Fruit fly (Drosophila melanogaster): Measurements from ENCODE around the gene CG43235.

The CG43235 gene

DNA sequence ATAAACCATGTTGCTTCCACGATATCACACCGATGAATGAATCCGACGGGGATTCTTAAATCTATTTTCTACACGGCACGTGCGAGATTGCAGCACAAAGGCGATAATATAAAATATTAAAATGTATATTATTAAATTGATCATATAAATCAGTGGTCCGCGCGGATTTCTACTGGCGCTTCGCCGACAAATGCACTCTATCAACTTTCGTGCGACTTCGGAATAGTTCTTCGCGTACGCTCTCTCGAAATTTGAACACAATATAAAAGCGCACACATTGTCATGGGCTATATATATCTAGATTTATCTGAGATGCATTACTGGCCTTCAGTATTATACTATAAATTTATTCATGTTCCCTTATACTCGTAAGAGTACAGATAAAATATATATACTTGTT is 23.7 kb downstream of the CG43235 start, which contains the start of gene CG33296:
Gene CG33296, minus strand, starts transcription at position 101 of the 400 bp plus-strand sequence.
- TF ChIP-seq CG8944 (GFP tag; optimal IDR thresholded peaks at IDR 0.05) (no peak), CG32532 (GFP tag; IDR thresholded peaks at IDR 0.05) (no peak), zfh2 (GFP tag; optimal IDR thresholded peaks at IDR 0.05) (no peak), CG7357 (GFP tag; IDR thresholded peaks at IDR 0.05) (no peak), tio (GFP tag; optimal IDR thresholded peaks at IDR 0.05) (no peak), NC2β (GFP tag; optimal IDR thresholded peaks at IDR 0.05) (no peak), CG10979 (tag; optimal IDR thresholded peaks at IDR 0.05) (no peak), gsb (GFP tag; IDR thresholded peaks at IDR 0.05) (no peak), mam (GFP tag; optimal IDR thresholded peaks at IDR 0.05) (no peak), jumu (GFP tag; optimal IDR thresholded peaks at IDR 0.05) (no peak), CG32772 (GFP tag; IDR thresholded peaks at IDR 0.05) (no peak), tgo (GFP tag; IDR thresholded peaks at IDR 0.05) (no peak), CG7839 (tag; optimal IDR thresholded peaks at IDR 0.05) (no peak), nerfin-2 (GFP tag; IDR thresholded peaks at IDR 0.05; ENCODE audit: partially characterized antibody) (no peak), MBD-R2 (GFP tag; IDR thresholded peaks at IDR 0.05) (no peak), CG6175 (GFP tag; IDR thresholded peaks at IDR 0.05) (no peak), Dad (GFP tag; optimal IDR thresholded peaks at IDR 0.05) (no peak), B-H2 (GFP tag; optimal IDR thresholded peaks at IDR 0.05) (no peak)

DNA sequence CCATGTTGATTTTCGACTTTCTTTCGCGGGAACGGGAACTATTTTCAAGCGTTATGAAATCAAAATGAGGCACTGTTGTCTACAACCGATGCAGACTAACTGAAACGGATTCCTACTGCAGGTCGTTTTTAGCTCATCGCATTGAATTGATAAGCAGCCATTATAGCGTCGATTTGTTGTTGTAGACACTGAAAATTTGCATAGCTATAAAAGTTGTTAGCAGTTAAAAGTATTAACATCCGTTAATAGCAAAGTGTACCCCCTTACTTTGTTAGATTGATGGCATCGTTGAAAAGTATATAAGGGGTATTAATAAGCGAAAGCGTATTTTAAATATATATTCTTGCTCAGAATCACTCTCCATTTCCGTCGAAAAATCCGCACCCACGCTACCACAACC is 26.6 kb downstream of the CG43235 start, which contains the start of gene CG13793:
Gene CG13793, minus strand, starts transcription at position 101 of the 400 bp plus-strand sequence.
- TF ChIP-seq Nf-YB (GFP tag; optimal IDR thresholded peaks at IDR 0.05): no peak

DNA sequence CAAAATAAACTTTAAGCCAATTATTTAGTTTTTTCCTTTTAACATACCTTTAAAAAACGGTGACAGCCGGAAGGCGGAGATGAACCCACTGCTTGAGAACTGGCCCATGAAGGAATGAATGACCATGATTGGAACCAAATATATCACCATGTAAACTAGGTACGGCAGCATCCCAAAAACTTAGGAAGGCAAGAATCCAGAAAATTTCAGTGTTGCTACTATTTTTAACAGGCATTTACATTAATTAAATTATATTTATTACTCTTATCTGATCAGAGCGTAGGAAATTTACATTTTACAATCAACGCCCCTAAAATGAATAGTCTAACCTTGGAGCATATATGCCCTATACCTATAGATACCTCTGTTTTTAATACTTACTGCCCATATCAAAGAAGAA is 29.3 kb downstream of the CG43235 start:
- TF ChIP-seq CG6689 (GFP tag; IDR thresholded peaks at IDR 0.05) (no peak), mirr (GFP tag; optimal IDR thresholded peaks at IDR 0.05) (no peak), CG3726 (GFP tag; IDR thresholded peaks at IDR 0.05) (no peak), CG9437 (GFP tag; optimal IDR thresholded peaks at IDR 0.05) (no peak), nmo (GFP tag; optimal IDR thresholded peaks at IDR 0.05) (no peak), Meics (GFP tag; optimal IDR thresholded peaks at IDR 0.05) (no peak), Dref (GFP tag; IDR thresholded peaks at IDR 0.05) (no peak), sob (GFP tag; IDR thresholded peaks at IDR 0.05) (no peak), CG11560 (tag; IDR thresholded peaks at IDR 0.05) (no peak), CG12942 (GFP tag; optimal IDR thresholded peaks at IDR 0.05) (no peak), CG42726 (GFP tag; IDR thresholded peaks at IDR 0.05; ENCODE audit: partially characterized antibody) (no peak), sqz (GFP tag; optimal IDR thresholded peaks at IDR 0.05) (no peak), Ptx1 (GFP tag; IDR thresholded peaks at IDR 0.05) (no peak), sens (GFP tag) (no peak), CG10209 (GFP tag; optimal IDR thresholded peaks at IDR 0.05) (no peak), ssp (GFP tag; IDR thresholded peaks at IDR 0.05) (no peak)

DNA sequence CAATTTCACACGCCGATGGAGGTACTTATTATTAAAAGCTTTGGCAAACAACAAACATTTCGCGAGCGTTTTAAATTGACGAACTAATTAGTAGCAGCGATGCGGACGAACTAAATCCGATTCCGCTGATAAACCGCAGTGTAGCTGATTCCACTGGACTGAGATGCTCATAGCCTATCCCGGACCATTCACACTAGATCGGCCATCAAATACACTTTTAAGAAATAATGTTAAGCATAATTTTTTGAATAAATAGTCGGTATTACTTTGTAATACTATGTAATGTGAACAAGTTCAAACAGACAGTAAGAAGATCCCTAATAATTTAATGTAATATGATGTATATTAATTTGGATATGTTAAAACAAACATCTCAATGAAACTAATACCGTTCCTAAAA is 29.9 kb downstream of the CG43235 start, which contains the start of gene CG13794:
Gene CG13794, minus strand, starts transcription at position 101 of the 400 bp plus-strand sequence.
- TF ChIP-seq MBD-R2 (GFP tag; IDR thresholded peaks at IDR 0.05) (no peak), CG10147 (GFP tag; optimal IDR thresholded peaks at IDR 0.05) (no peak), Nf-YA (GFP tag; IDR thresholded peaks at IDR 0.05) (no peak), wek (GFP tag; optimal IDR thresholded peaks at IDR 0.05) (no peak), schlank (tag; optimal IDR thresholded peaks at IDR 0.05) (no peak), repo (GFP tag; optimal IDR thresholded peaks at IDR 0.05) (no peak), vvl (GFP tag; IDR thresholded peaks at IDR 0.05) (no peak), Hmx (GFP tag; optimal IDR thresholded peaks at IDR 0.05) (no peak)
